Worm (Caenorhabditis elegans) whole organism, dauer: ENCODE measurements around the gene pho-11.

Experiments used
- unc-62 ChIP-seq: sonication (generic microtip); optimal IDR thresholded peaks from 2 replicates; lab custom pipeline; 2017; ENCODE audit warnings: missing biosample characterization, missing genetic modification reagents, missing genetic modification characterization

The pho-11 gene

DNA sequence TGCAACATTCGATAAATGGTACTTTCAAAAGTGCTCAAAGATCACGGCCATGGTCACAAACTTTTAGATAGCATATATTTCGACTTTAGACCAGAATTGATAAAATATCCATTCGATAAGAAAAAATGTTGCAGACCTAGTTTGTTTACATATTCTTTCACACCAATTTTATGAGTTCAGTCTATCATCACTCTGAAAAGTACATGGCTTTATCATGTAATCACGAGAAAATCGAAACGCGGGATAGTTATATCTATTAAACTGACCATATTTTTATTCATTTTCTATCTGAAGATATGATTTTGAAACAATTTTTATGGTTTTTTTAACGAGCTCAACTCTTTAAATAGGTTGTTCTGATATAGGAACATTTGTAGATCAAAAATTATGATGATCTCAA lies at the start of gene pho-11:
Gene pho-11, plus strand, starts transcription at position 374 of the 400 bp plus-strand sequence.
- no peak for TF ChIP-seq unc-62 (GFP tag; lab: Kevin White, UChicago)

DNA sequence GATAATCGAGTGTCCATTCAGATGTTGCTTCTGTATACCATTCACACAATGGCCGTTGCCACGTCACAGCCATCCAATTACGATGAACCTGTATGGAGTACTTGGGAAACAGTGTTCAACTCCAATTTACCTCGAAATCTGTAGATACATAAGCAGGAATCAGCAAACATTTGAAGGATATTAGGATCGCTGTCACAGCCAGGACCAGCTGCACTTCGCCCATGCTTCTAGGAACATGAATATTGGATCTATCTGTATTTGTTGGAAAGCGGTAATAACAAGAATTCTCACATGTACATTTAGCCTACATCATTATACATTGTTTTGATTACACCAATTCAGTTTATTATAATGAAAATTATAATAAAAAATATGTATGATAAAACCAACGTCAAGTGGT lies 45.4 kb upstream of the pho-11 start, which contains the start of gene algn-8:
Gene algn-8, minus strand, starts transcription at position 227 of the 400 bp plus-strand sequence.
- TF ChIP-seq unc-62 (GFP tag; lab: Kevin White, UChicago): no peak

DNA sequence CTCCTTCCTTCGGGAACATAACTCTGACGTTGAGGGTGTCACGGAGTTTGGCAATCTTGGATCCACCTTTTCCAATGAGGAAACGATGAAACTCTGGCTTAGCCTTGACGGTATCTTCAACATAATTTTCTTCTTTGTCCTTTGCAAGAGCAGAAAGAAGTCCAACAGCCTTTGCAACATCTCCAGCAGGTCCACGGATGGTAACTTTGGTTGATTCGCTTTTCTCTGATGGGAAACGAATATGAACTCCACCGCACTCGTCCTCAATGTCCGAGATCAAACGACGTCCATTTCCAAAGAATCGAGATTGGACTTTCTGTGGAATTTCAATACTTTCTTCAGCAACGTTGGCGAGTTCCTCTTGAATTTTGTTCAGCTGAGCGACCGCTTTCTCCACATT lies 43.1 kb upstream of the pho-11 start:
- TF ChIP-seq unc-62 (GFP tag; lab: Kevin White, UChicago): no peak

DNA sequence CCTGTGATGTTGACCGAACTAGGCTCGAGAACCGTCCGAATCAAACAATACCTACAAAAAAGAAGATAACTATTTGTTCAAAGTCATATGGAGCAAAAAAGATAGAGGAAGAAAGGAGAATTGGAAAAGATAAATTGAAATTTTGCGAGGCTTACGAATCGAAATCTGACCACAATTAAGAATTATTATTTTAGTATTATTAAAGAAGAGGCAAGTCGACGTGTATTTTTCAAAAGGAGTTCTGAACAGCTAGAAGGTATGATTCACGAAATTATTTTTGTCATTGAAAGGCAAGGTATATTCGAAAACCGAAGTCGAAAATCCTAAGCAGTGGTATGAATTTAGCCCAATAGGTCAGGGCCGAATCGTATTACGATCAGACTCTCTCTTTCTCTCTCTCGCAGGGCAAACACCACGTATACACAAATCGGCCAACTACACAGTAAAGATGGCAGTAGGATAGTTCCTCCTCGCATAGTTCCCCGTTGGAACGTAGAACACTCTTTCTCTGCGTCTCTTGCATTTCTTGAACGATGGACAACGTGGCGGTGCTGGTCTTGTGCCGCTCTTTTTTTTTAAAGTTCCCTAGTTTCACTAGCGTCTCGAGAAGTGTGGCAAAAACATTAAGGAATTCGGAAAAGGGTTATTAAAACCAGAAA lies 40.5 kb upstream of the pho-11 start, which contains the start of gene vgln-1:
Gene vgln-1, minus strand, starts transcription at position 51 of the 659 bp plus-strand sequence.
- no peak for TF ChIP-seq unc-62 (GFP tag; lab: Kevin White, UChicago)

DNA sequence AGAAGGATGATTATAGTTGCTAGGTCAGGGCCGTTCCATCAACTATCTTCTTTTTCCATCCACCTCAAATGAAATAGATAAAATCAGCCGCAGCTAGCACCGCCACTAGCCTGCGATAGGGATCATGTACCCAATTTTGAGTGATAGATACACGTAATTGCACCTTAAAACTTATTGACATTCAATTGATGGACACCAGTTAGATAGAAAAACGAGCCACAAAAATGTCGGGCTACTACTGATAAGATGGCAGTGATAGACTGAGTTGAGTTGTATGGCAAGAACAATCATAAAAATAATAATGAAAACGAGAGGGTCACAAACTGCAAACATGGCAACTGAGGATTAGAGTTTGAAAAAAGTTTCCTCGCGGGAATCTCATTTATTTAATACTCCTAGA lies 39.8 kb upstream of the pho-11 start:
- no peak for TF ChIP-seq unc-62 (GFP tag; lab: Kevin White, UChicago)

DNA sequence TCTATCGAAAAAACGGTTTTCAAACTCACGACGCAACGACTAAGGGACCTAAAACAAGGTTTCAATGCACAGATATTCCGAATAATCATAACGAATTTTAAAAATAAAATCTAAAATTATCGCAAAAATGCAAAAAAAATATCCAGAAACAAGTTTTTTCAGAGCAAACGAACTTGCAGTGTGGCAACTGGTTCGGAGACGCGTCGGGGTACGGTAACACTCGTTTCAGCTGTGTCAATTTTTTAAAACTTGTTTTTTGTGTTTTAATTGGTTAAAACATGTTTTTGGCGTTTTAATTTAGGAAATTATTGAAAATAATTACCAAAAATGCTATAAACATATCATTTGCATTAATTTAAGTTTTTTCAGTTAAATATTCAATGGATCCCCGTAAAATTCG lies 39.2 kb upstream of the pho-11 start, which contains the start of gene C08H9.16:
Gene C08H9.16, plus strand, starts transcription at position 370 of the 400 bp plus-strand sequence.
- TF ChIP-seq unc-62 (GFP tag; lab: Kevin White, UChicago): no peak

DNA sequence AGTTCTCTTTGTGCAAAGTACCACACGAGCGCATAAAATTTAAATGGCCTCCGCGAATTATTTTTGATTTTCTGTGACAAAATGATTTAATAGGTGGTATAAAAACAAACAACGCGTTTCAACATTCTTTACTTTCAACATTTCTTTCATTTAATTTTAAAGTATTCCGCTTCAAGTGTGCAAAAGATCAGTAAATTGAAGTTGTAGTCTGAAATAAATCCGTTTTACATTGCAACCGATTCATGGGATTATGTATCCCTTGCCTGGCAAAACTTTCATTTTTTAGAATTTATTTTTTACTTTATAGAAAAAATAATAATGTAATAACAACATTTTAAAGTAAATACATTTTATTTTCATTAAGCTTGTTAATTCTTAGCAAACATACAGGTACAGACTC lies 37.2 kb upstream of the pho-11 start, which contains the start of gene F26C11.1:
Gene F26C11.1, plus strand, starts transcription at position 301 of the 400 bp plus-strand sequence.
- TF ChIP-seq unc-62 (GFP tag; lab: Kevin White, UChicago): no peak

DNA sequence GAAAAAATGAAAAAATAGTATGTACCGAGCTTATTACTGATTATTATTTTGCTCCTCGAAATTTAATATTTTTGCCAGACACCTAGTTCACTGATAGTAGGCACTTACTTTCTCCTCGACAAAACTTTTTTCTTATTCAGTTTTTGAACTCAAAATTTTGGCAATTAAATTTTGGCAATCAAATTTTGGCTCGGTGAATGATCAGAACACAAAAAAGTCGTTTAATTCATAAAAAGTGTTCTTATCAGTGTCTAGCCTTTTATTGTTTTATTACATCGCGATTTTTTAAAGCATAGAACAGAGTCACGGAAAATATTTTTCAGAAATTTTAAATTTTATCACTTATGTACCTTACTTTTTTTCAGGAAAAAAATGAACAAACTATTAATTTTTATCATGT lies 36.5 kb upstream of the pho-11 start:
- TF ChIP-seq unc-62 (GFP tag; lab: Kevin White, UChicago): no peak

DNA sequence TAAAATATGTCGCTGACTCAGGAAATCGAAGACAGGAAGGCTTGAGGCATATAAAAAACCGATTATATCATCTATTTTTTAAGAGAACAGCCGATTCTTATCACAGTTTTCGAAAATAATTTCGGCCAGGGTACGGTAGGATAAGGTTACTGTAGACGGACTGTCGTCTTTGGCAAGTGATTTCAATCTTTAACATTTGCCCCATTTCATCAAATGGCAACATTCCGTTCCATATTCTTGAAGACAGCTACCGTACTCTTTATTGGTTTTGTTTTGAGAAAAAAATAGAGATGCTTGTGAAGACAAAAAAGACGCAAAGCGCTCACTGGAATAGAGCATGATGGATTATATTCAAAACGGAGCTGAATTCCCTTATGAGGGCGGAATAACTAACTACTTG lies 32.9 kb upstream of the pho-11 start:
- TF ChIP-seq unc-62 (GFP tag; lab: Kevin White, UChicago): no peak

DNA sequence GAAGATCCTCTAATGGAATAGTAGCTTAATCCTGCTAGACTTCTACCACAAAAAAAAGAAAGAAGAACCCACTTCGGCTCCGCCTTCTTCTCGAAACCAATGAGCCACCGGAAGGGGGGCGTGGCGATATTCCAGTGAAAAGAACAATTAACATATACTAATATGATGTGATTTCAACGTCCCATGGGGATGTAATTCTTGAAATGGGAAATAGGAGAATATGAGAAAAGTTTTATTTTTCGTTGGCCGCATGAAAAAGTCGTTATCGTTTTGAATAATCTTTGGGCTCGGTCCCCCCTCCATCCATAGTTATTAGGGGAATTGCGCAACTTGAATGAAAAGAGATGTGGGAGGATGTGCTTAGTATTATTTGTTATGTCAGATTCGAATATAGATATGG lies 31.4 kb upstream of the pho-11 start, which contains the start of gene unc-4:
Gene unc-4, minus strand, starts transcription at position 101 of the 400 bp plus-strand sequence.
- no peak for TF ChIP-seq unc-62 (GFP tag; lab: Kevin White, UChicago)

DNA sequence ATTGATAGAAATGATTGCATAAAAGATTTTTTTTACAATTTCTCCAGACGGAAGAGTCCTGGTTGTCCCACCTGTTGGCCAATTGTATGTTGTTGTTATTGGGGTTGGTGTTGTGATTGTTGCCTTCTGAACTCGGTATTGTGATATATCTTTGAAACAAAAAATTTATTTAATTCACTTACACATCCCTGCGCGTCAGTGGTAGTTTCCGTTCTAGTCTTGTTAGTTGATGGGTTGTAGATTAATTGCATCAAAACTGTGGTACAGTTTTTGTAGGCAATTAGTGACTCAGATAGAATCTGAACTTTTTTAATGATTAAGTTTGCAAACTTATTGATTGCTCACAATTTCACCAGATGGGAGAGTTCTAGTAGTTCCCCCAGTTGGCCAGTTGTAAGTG lies 27.2 kb upstream of the pho-11 start:
- no peak for TF ChIP-seq unc-62 (GFP tag; lab: Kevin White, UChicago)

DNA sequence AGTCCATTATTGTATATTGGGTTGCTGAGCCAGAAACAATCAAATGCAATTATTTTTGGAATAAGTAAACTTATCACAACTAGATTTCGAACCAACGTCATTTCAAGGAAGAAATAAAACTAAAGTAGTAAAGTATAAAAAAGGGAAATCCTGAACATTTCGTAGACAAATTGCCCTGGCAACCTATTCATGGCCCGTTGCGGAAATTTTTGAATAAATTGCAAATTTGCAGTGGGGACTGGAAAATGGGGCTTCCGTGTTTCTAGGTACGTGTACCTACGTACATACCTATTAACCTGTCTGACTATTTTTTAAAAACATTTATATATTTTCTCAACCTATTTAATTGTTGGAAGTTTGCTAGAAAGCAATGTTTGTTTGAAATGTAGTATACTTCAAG lies 16.6 kb upstream of the pho-11 start, which contains the start of gene F26C11.3:
Gene F26C11.3, minus strand, starts transcription at position 101 of the 400 bp plus-strand sequence.
- TF ChIP-seq unc-62 (GFP tag; lab: Kevin White, UChicago): no peak

DNA sequence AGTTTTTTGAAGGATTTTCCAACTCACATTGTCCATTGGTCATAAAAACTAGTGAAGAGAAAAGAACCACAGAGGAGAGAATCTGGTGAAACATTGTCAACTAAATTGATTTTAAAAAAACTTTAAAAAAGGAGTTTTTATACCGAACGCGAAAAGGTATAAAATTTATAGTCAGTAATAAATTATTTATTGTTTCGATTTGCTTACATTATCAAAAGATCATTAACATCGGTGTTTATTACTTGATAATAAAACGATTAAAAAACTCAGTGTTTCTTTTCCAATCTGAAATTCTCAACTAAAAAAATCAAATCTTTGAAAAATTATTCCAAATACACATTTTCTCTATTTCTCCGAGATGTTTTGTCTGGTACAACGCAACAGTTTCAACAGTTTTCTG lies 15.5 kb upstream of the pho-11 start, which contains the start of gene F26C11.4:
Gene F26C11.4, minus strand, starts transcription at position 101 of the 400 bp plus-strand sequence.
- no peak for TF ChIP-seq unc-62 (GFP tag; lab: Kevin White, UChicago)

DNA sequence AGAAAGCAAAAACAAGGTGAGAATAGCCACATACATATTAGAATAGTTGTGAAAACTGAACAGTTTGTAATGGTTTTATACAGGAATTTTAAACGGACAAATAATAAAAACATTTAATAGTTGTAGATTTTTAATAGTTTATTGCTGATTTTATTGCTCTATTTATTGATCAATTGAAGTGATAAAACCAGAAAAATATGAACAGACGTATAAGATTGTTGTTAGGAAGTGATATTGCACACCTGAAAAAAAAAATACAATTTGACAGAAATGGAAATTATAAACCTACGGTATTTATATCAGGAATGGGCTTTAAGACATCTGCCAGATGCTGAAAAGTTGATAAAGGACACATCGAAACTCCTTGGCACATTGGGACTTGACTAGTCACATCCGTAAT lies 13.7 kb upstream of the pho-11 start, which contains the start of gene C05C10.8:
Gene C05C10.8, minus strand, starts transcription at position 101 of the 400 bp plus-strand sequence.
- no peak for TF ChIP-seq unc-62 (GFP tag; lab: Kevin White, UChicago)

DNA sequence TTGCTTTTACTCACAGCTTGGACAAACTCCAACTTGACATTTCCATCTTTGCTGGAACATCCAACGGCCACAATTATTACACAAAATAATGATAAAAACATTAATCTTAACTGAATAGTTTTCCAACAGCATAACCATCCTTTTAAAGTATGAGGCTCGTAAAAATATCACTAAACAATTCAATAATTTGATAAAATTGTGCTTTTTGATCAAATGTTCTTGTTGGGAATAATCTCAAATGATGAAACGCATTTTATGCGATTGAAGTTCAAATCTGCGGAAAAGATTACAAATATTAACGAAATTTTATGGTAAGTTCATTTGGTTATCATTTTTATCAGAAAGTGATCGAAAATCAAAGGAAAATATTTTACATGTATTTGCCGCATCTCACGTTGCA lies 11.2 kb upstream of the pho-11 start, which contains the start of gene pho-10:
Gene pho-10, minus strand, starts transcription at position 101 of the 400 bp plus-strand sequence.
- no peak for TF ChIP-seq unc-62 (GFP tag; lab: Kevin White, UChicago)

DNA sequence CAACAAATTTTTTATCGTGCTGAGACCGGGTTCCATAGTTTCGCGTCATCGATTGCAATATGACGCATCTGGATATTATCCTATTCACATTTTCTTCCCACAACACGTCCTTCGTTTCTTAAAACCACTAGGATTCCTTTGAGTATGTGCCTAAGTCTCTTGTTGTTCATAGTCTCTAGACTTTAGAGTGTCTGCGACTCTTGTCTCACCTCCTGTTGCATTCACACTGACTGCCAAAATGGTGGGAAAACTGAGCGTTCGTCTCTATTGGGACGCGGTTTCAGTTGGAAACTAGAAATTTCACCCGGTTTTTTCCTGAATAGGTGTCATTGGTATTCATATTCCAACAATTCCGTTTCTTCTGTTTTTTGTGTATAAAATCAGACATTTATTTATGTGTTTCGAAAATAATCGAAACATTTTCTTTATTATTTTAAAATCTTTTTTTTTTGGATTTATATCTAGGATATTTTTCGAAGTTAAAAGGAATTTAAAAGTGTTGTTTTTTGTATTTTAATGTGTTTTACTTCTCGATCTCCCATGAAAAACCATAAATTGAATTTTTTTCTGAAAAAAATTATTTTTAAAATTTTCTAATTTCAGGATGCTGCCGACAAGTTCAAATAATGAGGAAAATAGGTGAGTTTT lies 9.9 kb upstream of the pho-11 start, which contains the start of gene C05C10.2:
Gene C05C10.2, plus strand, starts transcription at position 598 of the 648 bp plus-strand sequence.
- TF ChIP-seq unc-62 (GFP tag; lab: Kevin White, UChicago): no peak
